Fruit fly (Drosophila melanogaster): ENCODE results near the gene b.

Gene b

DNA sequence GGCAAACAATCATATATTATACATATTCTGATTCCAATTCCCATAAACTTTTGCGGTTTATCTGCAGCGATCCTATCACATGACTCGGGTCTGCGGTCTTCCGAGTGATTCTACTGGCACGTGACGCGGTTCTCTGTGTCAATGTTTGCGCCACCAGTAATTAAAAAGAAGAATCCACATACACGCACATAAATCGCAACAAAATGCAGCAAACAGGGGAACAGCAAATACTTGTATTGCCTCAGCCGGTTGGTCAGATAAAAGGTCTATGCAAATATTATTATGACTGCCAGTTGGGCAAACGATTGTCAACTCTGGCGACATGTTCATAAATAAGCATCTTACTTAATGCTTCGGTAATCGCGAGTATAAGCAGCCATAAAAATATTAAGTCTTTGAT, 13.1 kb upstream of the b start:
- TF ChIP-seq Vsx2 (GFP tag; optimal IDR thresholded peaks at IDR 0.05; ENCODE audit: partially characterized antibody) = no peak
- TF ChIP-seq Sp1 (GFP tag; optimal IDR thresholded peaks at IDR 0.05) = peak; percentile 38
- peak; percentile 45 for TF ChIP-seq rgr (GFP tag; optimal IDR thresholded peaks at IDR 0.05)
- TF ChIP-seq OdsH (GFP tag; optimal IDR thresholded peaks at IDR 0.05) = peak; percentile 34
- peak; percentile 64 for TF ChIP-seq Hr83 (GFP tag; optimal IDR thresholded peaks at IDR 0.05; ENCODE audit: poor library complexity, severe bottlenecking)
- TF ChIP-seq N (GFP tag; optimal IDR thresholded peaks at IDR 0.05) = no peak
- TF ChIP-seq CG32264 (GFP tag; optimal IDR thresholded peaks at IDR 0.05) = peak; percentile 3
- TF ChIP-seq brk (GFP tag; optimal IDR thresholded peaks at IDR 0.05) = no peak
- TF ChIP-seq Dfd (GFP tag; optimal IDR thresholded peaks at IDR 0.05) = no peak

dm6 chr2L:13811323-13811722, 9.7 kb upstream of the b start, which contains the start of the genes Adat1 and CG16865:
Gene Adat1, minus strand, starts transcription at chr2L:13811474.
Gene CG16865, plus strand, starts transcription at chr2L:13811522.
- TF ChIP-seq N (GFP tag; optimal IDR thresholded peaks at IDR 0.05) = no peak
- peak; percentile 21 for TF ChIP-seq Hr83 (GFP tag; optimal IDR thresholded peaks at IDR 0.05; ENCODE audit: poor library complexity, severe bottlenecking)
- TF ChIP-seq CG9705 (GFP tag; optimal IDR thresholded peaks at IDR 0.05) = peak; percentile 15
- no peak for TF ChIP-seq Myc (optimal IDR thresholded peaks at IDR 0.05)
- TF ChIP-seq CrebA (GFP tag; optimal IDR thresholded peaks at IDR 0.05; ENCODE audit: borderline replicate concordance) = no peak

- TF ChIP-seq usp (GFP tag; optimal IDR thresholded peaks at IDR 0.05) = no peak
- TF ChIP-seq rgr (GFP tag; optimal IDR thresholded peaks at IDR 0.05) = no peak
- TF ChIP-seq GATAd (GFP tag; optimal IDR thresholded peaks at IDR 0.05) = no peak
- no peak for TF ChIP-seq OdsH (GFP tag; optimal IDR thresholded peaks at IDR 0.05)
- TF ChIP-seq Hr83 (GFP tag; optimal IDR thresholded peaks at IDR 0.05; ENCODE audit: poor library complexity, severe bottlenecking) = no peak
- no peak for TF ChIP-seq br (GFP tag; optimal IDR thresholded peaks at IDR 0.05)
- TF ChIP-seq Dfd (GFP tag; optimal IDR thresholded peaks at IDR 0.05) = no peak
- TF ChIP-seq Rel (GFP tag; optimal IDR thresholded peaks at IDR 0.05) = no peak
- no peak for TF ChIP-seq Rel (tag; optimal IDR thresholded peaks at IDR 0.05)
- no peak for TF ChIP-seq CrebA (GFP tag; optimal IDR thresholded peaks at IDR 0.05; ENCODE audit: borderline replicate concordance)
- no peak for TF ChIP-seq foxo (GFP tag; optimal IDR thresholded peaks at IDR 0.05)
Measured at dm6 chr2L:13813156-13813555, 7.9 kb upstream of the b start, which contains the start of gene CG16888. Gene CG16888, minus strand, starts transcription at chr2L:13813256.

dm6 chr2L:13813604-13814178, 7.4 kb upstream of the b start, which contains the start of gene Sos:
Gene Sos, plus strand, starts transcription at chr2L:13813816.
- no peak for TF ChIP-seq fru (GFP tag; optimal IDR thresholded peaks at IDR 0.05)
- TF ChIP-seq Rel (GFP tag; optimal IDR thresholded peaks at IDR 0.05) = no peak
- TF ChIP-seq Rel (tag; optimal IDR thresholded peaks at IDR 0.05) = peak; percentile 45

- TF ChIP-seq N (GFP tag; optimal IDR thresholded peaks at IDR 0.05) = no peak
- TF ChIP-seq Mio (GFP tag; optimal IDR thresholded peaks at IDR 0.05) = no peak
- no peak for TF ChIP-seq Rel (GFP tag; optimal IDR thresholded peaks at IDR 0.05)
- peak; percentile 91 for TF ChIP-seq Rel (tag; optimal IDR thresholded peaks at IDR 0.05)
Measured at dm6 chr2L:13820176-13820575, 872 bp upstream of the b start.

DNA sequence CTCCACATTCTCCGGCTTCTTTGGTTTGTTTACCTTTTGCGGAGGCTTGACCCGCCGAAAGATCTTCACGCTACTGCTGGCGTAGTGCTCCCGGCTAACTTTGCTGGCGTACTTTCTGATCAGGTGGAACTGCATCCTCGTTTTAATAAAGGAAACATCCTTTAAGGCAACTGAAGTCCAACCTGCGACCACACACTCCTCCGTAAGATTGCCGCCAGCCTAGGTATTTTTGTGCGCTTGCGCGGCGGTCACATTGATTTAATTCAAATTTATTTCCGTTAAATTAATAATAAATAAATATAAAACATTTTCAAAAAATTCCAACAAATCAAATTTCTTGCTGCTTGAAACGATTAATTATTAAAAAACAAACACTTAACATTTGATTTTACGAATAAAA, 6.5 kb downstream of the b start, which contains the start of gene PolG1:
Gene PolG1, minus strand, starts transcription at position 216 of the 400 bp plus-strand sequence.
- no peak for TF ChIP-seq woc (GFP tag; optimal IDR thresholded peaks at IDR 0.05)
- TF ChIP-seq foxo (GFP tag; optimal IDR thresholded peaks at IDR 0.05) = no peak
- no peak for TF ChIP-seq Abd-B (GFP tag; optimal IDR thresholded peaks at IDR 0.05)
- no peak for TF ChIP-seq Vsx2 (GFP tag; optimal IDR thresholded peaks at IDR 0.05; ENCODE audit: partially characterized antibody)
- TF ChIP-seq Mio (GFP tag; optimal IDR thresholded peaks at IDR 0.05) = no peak
- no peak for TF ChIP-seq dsf (GFP tag; optimal IDR thresholded peaks at IDR 0.05; ENCODE audit: borderline replicate concordance)
- no peak for TF ChIP-seq lola (GFP tag; optimal IDR thresholded peaks at IDR 0.05)
- no peak for TF ChIP-seq Sp1 (GFP tag; optimal IDR thresholded peaks at IDR 0.05)
- TF ChIP-seq sage (GFP tag; optimal IDR thresholded peaks at IDR 0.05) = no peak
- no peak for TF ChIP-seq Jra (GFP tag; optimal IDR thresholded peaks at IDR 0.05)
- TF ChIP-seq CG32264 (GFP tag; optimal IDR thresholded peaks at IDR 0.05) = no peak
- TF ChIP-seq sv (GFP tag; optimal IDR thresholded peaks at IDR 0.05) = no peak

- TF ChIP-seq fru (GFP tag; optimal IDR thresholded peaks at IDR 0.05) = no peak
- TF ChIP-seq Rel (GFP tag; optimal IDR thresholded peaks at IDR 0.05) = no peak
- TF ChIP-seq Rel (tag; optimal IDR thresholded peaks at IDR 0.05) = peak; percentile 58
Measured at dm6 chr2L:13829540-13829939, 8.5 kb downstream of the b start, which contains the start of the genes Arpc1 and Orc5. Gene Arpc1, minus strand, starts transcription at chr2L:13829741. Gene Orc5, plus strand, starts transcription at chr2L:13829837.
